Worm (Caenorhabditis elegans) whole organism, mixed stage, embryonic: ENCODE data around the gene luc-7L.

Experiments
- blmp-1 ChIP-seq: fragments of 150-350 bp; optimal IDR thresholded peaks from 2 replicates; lab custom pipeline; 2014; ENCODE audit warnings: missing biosample characterization, missing genetic modification characterization
- ceh-43 ChIP-seq: fragments of 200-800 bp; sonication (Bioruptor generic); optimal IDR thresholded peaks from 2 replicates; lab custom pipeline; 2018; ENCODE audit warnings: mild to moderate bottlenecking, missing genetic modification characterization, moderate library complexity, missing compliant biosample characterization
- elt-1 ChIP-seq: sonication (generic microtip); optimal IDR thresholded peaks from 2 replicates; lab custom pipeline; 2017; ENCODE audit warnings: missing genetic modification characterization, mild to moderate bottlenecking, missing compliant biosample characterization, antibody characterized with exemption, moderate library complexity, borderline replicate concordance; ENCODE audit not compliant: insufficient read depth
- elt-3 ChIP-seq: fragments of 150-350 bp; optimal IDR thresholded peaks from 2 replicates; lab custom pipeline; 2014; ENCODE audit warnings: missing biosample characterization, missing genetic modification characterization
- lin-32 ChIP-seq: fragments of 200-800 bp; sonication (Bioruptor generic); optimal IDR thresholded peaks from 2 replicates; lab custom pipeline; 2018; ENCODE audit warnings: mild to moderate bottlenecking, missing genetic modification characterization, missing compliant biosample characterization
- lsy-2 ChIP-seq: fragments of 150-350 bp; optimal IDR thresholded peaks from 2 replicates; lab custom pipeline; 2014; ENCODE audit warnings: missing biosample characterization, missing genetic modification characterization
- sptf-1 ChIP-seq: sonication (generic microtip); optimal IDR thresholded peaks from 2 replicates; lab custom pipeline; 2017; ENCODE audit warnings: mild to moderate bottlenecking, missing genetic modification characterization, moderate library complexity, missing compliant biosample characterization
- unc-62 ChIP-seq: fragments of 150-350 bp; optimal IDR thresholded peaks from 2 replicates; lab custom pipeline; 2014; ENCODE audit warnings: missing biosample characterization, missing genetic modification reagents, missing genetic modification characterization

DNA sequence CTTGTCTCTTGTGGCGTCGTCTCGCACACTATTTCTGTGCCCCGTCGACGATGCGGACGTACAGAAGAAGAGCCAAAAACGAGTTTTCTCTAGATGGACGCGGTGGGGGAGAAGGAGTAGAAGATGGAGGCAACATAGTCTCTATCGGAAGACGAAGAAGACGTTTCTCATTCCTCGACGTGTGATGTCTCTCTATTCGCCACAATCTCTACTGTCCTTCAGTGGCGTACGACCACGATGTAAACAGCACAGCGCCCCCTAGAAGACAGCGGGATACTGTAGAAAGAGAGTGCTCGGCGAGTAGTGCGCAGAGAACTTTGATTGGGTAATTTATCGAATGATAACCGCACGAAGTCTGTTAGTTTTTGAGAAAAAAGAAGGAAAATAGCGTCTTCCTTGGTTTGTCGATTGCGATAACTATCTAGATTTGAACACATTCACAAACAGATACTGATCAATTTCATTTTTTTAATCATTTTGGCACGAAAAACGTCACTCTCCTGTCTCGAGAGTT, 27.7 kb downstream of the luc-7L start:
- no peak for TF ChIP-seq elt-1 (tag; lab: Kevin White, UChicago)
- no peak for TF ChIP-seq lin-32 (GFP tag; lab: Kevin White, UChicago)
- TF ChIP-seq unc-62 (GFP tag; lab: Kevin White, UChicago) = no peak
- no peak for TF ChIP-seq elt-3 (tag; lab: Kevin White, UChicago)
- TF ChIP-seq blmp-1 (tag; lab: Kevin White, UChicago) = no peak
- TF ChIP-seq sptf-1 (tag; lab: Kevin White, UChicago) = no peak
- TF ChIP-seq lsy-2 (tag; lab: Kevin White, UChicago) = no peak
- no peak for TF ChIP-seq ceh-43 (GFP tag; lab: Kevin White, UChicago)
